Worm (Caenorhabditis elegans): ENCODE measurements around the gene ZK829.1.

The ZK829.1 gene

DNA sequence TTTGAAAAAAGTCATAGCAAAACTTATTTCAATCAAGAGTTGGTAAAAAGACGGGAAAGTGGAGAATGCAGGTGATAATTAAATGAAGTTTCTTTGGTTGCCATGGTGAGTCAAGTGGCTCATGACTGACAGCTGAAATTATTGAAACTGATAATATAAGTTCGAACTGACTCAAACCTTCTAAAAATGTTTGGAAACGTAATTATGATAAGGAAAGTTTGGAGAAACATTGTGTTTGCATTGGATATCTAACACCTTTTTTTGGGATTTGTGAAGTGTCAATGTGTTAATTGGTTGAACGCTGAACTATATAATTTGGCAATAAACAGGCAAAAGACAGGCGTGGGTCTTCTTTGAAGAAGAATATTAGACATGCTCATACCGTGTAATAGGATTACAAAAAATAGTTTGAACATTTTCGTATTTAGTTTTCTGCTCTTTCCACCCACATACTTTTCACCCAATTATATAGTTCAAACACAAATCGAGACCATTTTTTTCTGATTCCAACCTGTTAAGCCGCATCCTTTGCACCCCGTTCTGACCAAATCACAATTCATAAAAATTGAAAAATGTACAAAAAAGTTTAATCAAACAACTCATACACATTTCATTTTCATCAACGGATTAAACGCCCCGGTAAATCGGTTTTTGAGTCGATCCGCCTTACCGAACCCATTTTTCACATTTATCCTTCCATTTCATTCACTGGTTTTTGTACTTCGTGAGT is 16.7 kb downstream of the ZK829.1 start, which contains the start of the genes srlf-33 and srlf-32:
srlf-33 (minus strand) TSS at position 101 of the 730 bp plus-strand sequence.
srlf-32 (plus strand) TSS at position 680 of the 730 bp plus-strand sequence.
- TF ChIP-seq nhr-129 (tag; optimal IDR thresholded peaks at IDR 0.05) = no peak
- no peak for TF ChIP-seq unc-62 (GFP tag; optimal IDR thresholded peaks at IDR 0.05)
- TF ChIP-seq ama-1 (optimal IDR thresholded peaks at IDR 0.05) = no peak
- no peak for TF ChIP-seq elt-1 (tag; optimal IDR thresholded peaks at IDR 0.05)
- no peak for TF ChIP-seq mdl-1 (tag; optimal IDR thresholded peaks at IDR 0.05)
- TF ChIP-seq ceh-82 (tag; optimal IDR thresholded peaks at IDR 0.05) = no peak
- no peak for TF ChIP-seq snpc-4 (tag; optimal IDR thresholded peaks at IDR 0.05)
- TF ChIP-seq R02D3.7 (tag; optimal IDR thresholded peaks at IDR 0.05) = no peak
- no peak for TF ChIP-seq sma-3 (GFP tag; optimal IDR thresholded peaks at IDR 0.05)
- no peak for TF ChIP-seq fos-1 (tag; optimal IDR thresholded peaks at IDR 0.05)
- TF ChIP-seq nhr-11 (tag; optimal IDR thresholded peaks at IDR 0.05) = no peak
- TF ChIP-seq lin-13 (GFP tag; optimal IDR thresholded peaks at IDR 0.05) = no peak
- TF ChIP-seq ceh-16 (tag; optimal IDR thresholded peaks at IDR 0.05) = no peak
- no peak for TF ChIP-seq nhr-77 (tag; optimal IDR thresholded peaks at IDR 0.05)
- TF ChIP-seq nhr-237 (tag; optimal IDR thresholded peaks at IDR 0.05) = no peak
- no peak for TF ChIP-seq nhr-10 (tag; optimal IDR thresholded peaks at IDR 0.05)

DNA sequence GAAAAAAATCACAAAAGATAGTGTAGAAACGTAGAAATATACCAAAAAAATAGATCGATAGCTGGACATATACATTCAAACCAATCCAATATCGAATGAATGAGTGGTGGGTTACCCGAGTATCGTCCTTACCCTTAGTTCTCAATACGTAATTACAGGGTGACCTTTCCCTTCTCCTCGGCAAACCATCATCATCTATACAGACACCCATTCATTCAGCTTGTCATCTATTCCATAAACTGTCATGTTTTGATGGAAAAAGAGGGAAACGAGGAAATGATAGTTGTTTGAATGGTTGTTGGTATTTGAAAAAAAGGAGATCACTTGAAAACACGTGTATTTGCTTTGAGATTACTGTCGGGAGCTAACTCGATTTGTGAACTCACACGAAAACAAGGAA is 18.1 kb downstream of the ZK829.1 start:
- TF ChIP-seq unc-55 (GFP tag; optimal IDR thresholded peaks at IDR 0.05) (no peak), ztf-4 (tag; optimal IDR thresholded peaks at IDR 0.05) (no peak), sma-3 (GFP tag; optimal IDR thresholded peaks at IDR 0.05) (no peak), C34F6.9 (tag; optimal IDR thresholded peaks at IDR 0.05) (no peak), unc-62 (GFP tag; optimal IDR thresholded peaks at IDR 0.05) (no peak), dmd-4 (tag; optimal IDR thresholded peaks at IDR 0.05) (no peak), nhr-77 (tag; optimal IDR thresholded peaks at IDR 0.05) (no peak), lsy-2 (tag; optimal IDR thresholded peaks at IDR 0.05) (no peak), mdl-1 (tag; optimal IDR thresholded peaks at IDR 0.05) (no peak), snpc-4 (tag; optimal IDR thresholded peaks at IDR 0.05) (no peak), lin-13 (GFP tag; optimal IDR thresholded peaks at IDR 0.05) (no peak), elt-1 (tag; optimal IDR thresholded peaks at IDR 0.05) (no peak), lin-11 (tag; optimal IDR thresholded peaks at IDR 0.05) (no peak), nhr-12 (tag; optimal IDR thresholded peaks at IDR 0.05) (no peak), nhr-25 (tag; optimal IDR thresholded peaks at IDR 0.05) (no peak)

DNA sequence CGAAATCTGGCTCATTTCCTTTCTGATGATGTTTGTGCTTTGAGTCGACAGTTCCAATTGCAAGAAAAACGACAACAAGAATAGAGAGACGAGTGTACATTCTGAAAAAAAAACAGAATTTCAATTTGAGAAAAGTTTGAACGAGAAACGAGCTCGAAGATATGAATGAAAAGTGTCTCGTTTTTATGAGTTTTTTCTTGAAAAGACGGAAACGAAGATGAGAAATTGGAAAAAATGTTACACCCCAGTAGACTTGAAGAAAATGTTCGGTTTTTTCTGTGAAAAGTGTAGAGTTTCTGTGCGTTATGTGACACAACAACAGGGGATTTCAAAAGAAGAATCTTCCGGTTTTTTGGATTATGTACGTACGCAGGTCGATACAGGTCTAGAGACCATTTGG is 19.1 kb downstream of the ZK829.1 start, which contains the start of gene srlf-31:
srlf-31 (minus strand) TSS at position 101 of the 400 bp plus-strand sequence.
- no peak for TF ChIP-seq fos-1 (tag; optimal IDR thresholded peaks at IDR 0.05)
- TF ChIP-seq ama-1 (optimal IDR thresholded peaks at IDR 0.05) = no peak
- no peak for TF ChIP-seq unc-39 (tag; optimal IDR thresholded peaks at IDR 0.05)
- TF ChIP-seq sma-9 (GFP tag; optimal IDR thresholded peaks at IDR 0.05) = no peak
- no peak for TF ChIP-seq sma-9 (tag; optimal IDR thresholded peaks at IDR 0.05)
- no peak for TF ChIP-seq nhr-23 (tag; optimal IDR thresholded peaks at IDR 0.05)
- TF ChIP-seq F13H6.1 (tag; optimal IDR thresholded peaks at IDR 0.05) = no peak
- no peak for TF ChIP-seq zag-1 (tag; optimal IDR thresholded peaks at IDR 0.05)
- no peak for TF ChIP-seq ceh-16 (tag; optimal IDR thresholded peaks at IDR 0.05)
- TF ChIP-seq lsy-2 (tag; optimal IDR thresholded peaks at IDR 0.05) = no peak
- TF ChIP-seq crh-2 (tag; optimal IDR thresholded peaks at IDR 0.05) = no peak
- no peak for TF ChIP-seq unc-55 (GFP tag; optimal IDR thresholded peaks at IDR 0.05)
- TF ChIP-seq C34F6.9 (tag; optimal IDR thresholded peaks at IDR 0.05) = no peak
- TF ChIP-seq nhr-237 (tag; optimal IDR thresholded peaks at IDR 0.05) = no peak
- TF ChIP-seq ceh-82 (tag; optimal IDR thresholded peaks at IDR 0.05) = no peak
- no peak for TF ChIP-seq nhr-11 (tag; optimal IDR thresholded peaks at IDR 0.05)
- TF ChIP-seq R02D3.7 (tag; optimal IDR thresholded peaks at IDR 0.05) = no peak
- no peak for TF ChIP-seq mdl-1 (tag; optimal IDR thresholded peaks at IDR 0.05)
- no peak for TF ChIP-seq blmp-1 (tag; optimal IDR thresholded peaks at IDR 0.05; ENCODE audit: insufficient read depth)
- TF ChIP-seq sem-4 (tag; optimal IDR thresholded peaks at IDR 0.05) = no peak
- TF ChIP-seq ztf-4 (tag; optimal IDR thresholded peaks at IDR 0.05) = no peak

DNA sequence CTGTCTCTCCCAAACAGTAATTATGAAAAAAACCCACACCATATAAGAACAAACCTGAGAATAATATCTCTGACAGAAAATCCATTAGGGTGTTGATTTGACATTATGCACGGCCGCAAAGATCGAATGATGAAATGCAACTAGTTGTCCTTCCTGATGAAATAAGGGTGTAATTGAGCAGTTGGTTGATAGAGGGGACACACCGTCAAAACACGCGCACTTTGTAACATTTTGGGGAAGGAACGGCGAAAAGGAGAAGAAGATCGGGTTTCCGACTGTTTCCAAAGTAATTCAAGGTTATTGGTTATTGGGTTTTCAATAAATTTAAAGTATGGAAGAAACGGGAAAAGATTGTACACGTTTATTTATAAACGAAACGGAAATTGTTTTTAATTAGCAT is 20.2 kb downstream of the ZK829.1 start, which contains the start of gene ZK822.1:
ZK822.1 (minus strand) TSS at position 121 of the 400 bp plus-strand sequence.
- no peak for TF ChIP-seq ceh-16 (tag; optimal IDR thresholded peaks at IDR 0.05)
- TF ChIP-seq nhr-129 (tag; optimal IDR thresholded peaks at IDR 0.05) = no peak
- TF ChIP-seq lsy-2 (tag; optimal IDR thresholded peaks at IDR 0.05) = no peak
- TF ChIP-seq ZK546.5 (tag; optimal IDR thresholded peaks at IDR 0.05) = no peak
- TF ChIP-seq gmeb-1 (tag; optimal IDR thresholded peaks at IDR 0.05) = no peak
- no peak for TF ChIP-seq skn-1 (tag; optimal IDR thresholded peaks at IDR 0.05)
- no peak for TF ChIP-seq fos-1 (tag; optimal IDR thresholded peaks at IDR 0.05)
- TF ChIP-seq unc-55 (GFP tag; optimal IDR thresholded peaks at IDR 0.05) = no peak
- no peak for TF ChIP-seq R02D3.7 (tag; optimal IDR thresholded peaks at IDR 0.05)
- TF ChIP-seq nhr-6 (tag; optimal IDR thresholded peaks at IDR 0.05) = no peak
- TF ChIP-seq nhr-10 (tag; optimal IDR thresholded peaks at IDR 0.05) = no peak
- no peak for TF ChIP-seq mab-5 (tag; optimal IDR thresholded peaks at IDR 0.05)
- no peak for TF ChIP-seq nhr-11 (tag; optimal IDR thresholded peaks at IDR 0.05)
- TF ChIP-seq Y55F3AM.14 (GFP tag; optimal IDR thresholded peaks at IDR 0.05) = no peak
- TF ChIP-seq ceh-82 (tag; optimal IDR thresholded peaks at IDR 0.05) = no peak
- no peak for TF ChIP-seq mbf-1 (tag; optimal IDR thresholded peaks at IDR 0.05)
- TF ChIP-seq aly-2 (tag; optimal IDR thresholded peaks at IDR 0.05) = no peak
